Fruit fly (Drosophila melanogaster) whole organism, adult: ENCODE data around the gene Jon65Aii.
A peak's percentile ranks its signal among the peaks of the same experiment; 100 is the strongest.

Experiments
- CG11617 ChIP-seq: fragments of 200-800 bp; sonication (Bioruptor generic); optimal IDR thresholded peaks from 2 replicates; lab custom pipeline; 2017; ENCODE audit warnings: mild to moderate bottlenecking, missing biosample characterization, missing genetic modification reagents, missing genetic modification characterization
- CG12768 ChIP-seq: fragments of 200-800 bp; sonication (Bioruptor generic); optimal IDR thresholded peaks from 2 replicates; lab custom pipeline; 2017; ENCODE audit warnings: missing biosample characterization, missing genetic modification characterization, mild to moderate bottlenecking, moderate library complexity, missing genetic modification reagents
- CG14711 ChIP-seq: fragments of 200-800 bp; sonication (Bioruptor generic); optimal IDR thresholded peaks from 2 replicates; lab custom pipeline; 2018; ENCODE audit warnings: missing biosample characterization, mild to moderate bottlenecking, missing genetic modification characterization, moderate library complexity
- CG1620 ChIP-seq: fragments of 200-800 bp; sonication (Bioruptor generic); optimal IDR thresholded peaks from 2 replicates; lab custom pipeline; 2016; ENCODE audit warnings: missing biosample characterization, missing genetic modification characterization
- CG33017 ChIP-seq: fragments of 200-800 bp; sonication (Bioruptor generic); optimal IDR thresholded peaks from 2 replicates; lab custom pipeline; 2018; ENCODE audit warnings: missing biosample characterization, mild to moderate bottlenecking, missing genetic modification characterization, moderate library complexity
- CG5204 ChIP-seq: fragments of 200-800 bp; sonication (Bioruptor generic); optimal IDR thresholded peaks from 2 replicates; lab custom pipeline; 2016; ENCODE audit warnings: missing biosample characterization, missing genetic modification characterization
- CG7045 ChIP-seq: fragments of 200-800 bp; sonication (Bioruptor generic); optimal IDR thresholded peaks from 2 replicates; lab custom pipeline; 2017; ENCODE audit warnings: missing biosample characterization, mild to moderate bottlenecking, missing genetic modification characterization
- CG7101 ChIP-seq: fragments of 200-800 bp; sonication (Bioruptor generic); optimal IDR thresholded peaks from 2 replicates; lab custom pipeline; 2018; ENCODE audit warnings: missing biosample characterization, mild to moderate bottlenecking, missing genetic modification characterization, moderate library complexity
- Clk ChIP-seq: fragments of 200-800 bp; sonication (Bioruptor generic); optimal IDR thresholded peaks from 2 replicates; lab custom pipeline; 2017; ENCODE audit warnings: missing biosample characterization, missing genetic modification characterization
- Crg-1 ChIP-seq: fragments of 200-800 bp; sonication (Bioruptor generic); optimal IDR thresholded peaks from 2 replicates; lab custom pipeline; 2016; ENCODE audit warnings: missing biosample characterization, missing genetic modification characterization
- Hr96 ChIP-seq: fragments of 200-800 bp; sonication (Bioruptor generic); optimal IDR thresholded peaks from 2 replicates; lab custom pipeline; 2016; ENCODE audit warnings: missing biosample characterization, missing genetic modification characterization
- Mnt ChIP-seq: fragments of 200-800 bp; sonication (Bioruptor generic); optimal IDR thresholded peaks from 2 replicates; lab custom pipeline; 2016; ENCODE audit warnings: missing biosample characterization, mild to moderate bottlenecking, missing genetic modification characterization
- bab1 ChIP-seq: fragments of 200-800 bp; sonication (Bioruptor generic); optimal IDR thresholded peaks from 3 replicates; lab custom pipeline; 2019; ENCODE audit warnings: missing biosample characterization, mild to moderate bottlenecking, missing genetic modification characterization, moderate library complexity
- cic ChIP-seq: fragments of 200-800 bp; sonication (Bioruptor generic); optimal IDR thresholded peaks from 2 replicates; lab custom pipeline; 2017; ENCODE audit warnings: missing biosample characterization, mild to moderate bottlenecking, missing genetic modification characterization, moderate library complexity
- cnc ChIP-seq, 2 experiments: fragments of >200 bp; optimal IDR thresholded peaks; 2 replicates each; lab custom pipeline; 2017
- kay ChIP-seq: fragments of 200-800 bp; sonication (Bioruptor generic); peaks from one replicate; lab custom pipeline; 2016; ENCODE audit warnings: missing biosample characterization, missing genetic modification characterization, borderline replicate concordance
- ovo ChIP-seq: fragments of 200-800 bp; sonication (Bioruptor generic); optimal IDR thresholded peaks from 2 replicates; lab custom pipeline; 2016; ENCODE audit warnings: missing biosample characterization, missing genetic modification characterization
- pad ChIP-seq: fragments of 200-800 bp; sonication (Bioruptor generic); optimal IDR thresholded peaks from 3 replicates; lab custom pipeline; 2017; ENCODE audit warnings: missing biosample characterization, missing genetic modification characterization, mild to moderate bottlenecking, moderate library complexity, missing genetic modification reagents
- tj ChIP-seq: fragments of 200-800 bp; sonication (Bioruptor generic); optimal IDR thresholded peaks from 3 replicates; lab custom pipeline; 2017; ENCODE audit warnings: missing biosample characterization, mild to moderate bottlenecking, missing genetic modification characterization, moderate library complexity
- toe ChIP-seq: fragments of 200-800 bp; sonication (Bioruptor generic); optimal IDR thresholded peaks from 2 replicates; lab custom pipeline; 2016; ENCODE audit warnings: missing biosample characterization, missing genetic modification characterization

Jon65Aii gene

dm6 chr3L:6074975-6075692 is 23.0 kb downstream of the Jon65Aii start, which contains the start of the genes CG13295 and CG6610:
CG13295 (minus strand) TSS chr3L:6075245.
CG6610 (plus strand) TSS chr3L:6075536.
- TF ChIP-seq kay (GFP tag; lab: Kevin White, UChicago) = no peak
- peak; percentile 56 for TF ChIP-seq CG7101 (tag; lab: Kevin White, UChicago)
- TF ChIP-seq Clk (GFP tag; lab: Kevin White, UChicago) = peak; percentile 40
- peak; percentile 25 for TF ChIP-seq pad (GFP tag; lab: Kevin White, UChicago)
- peak; percentile 10 for TF ChIP-seq CG33017 (tag; lab: Kevin White, UChicago)
- TF ChIP-seq CG14711 (tag; lab: Kevin White, UChicago) = peak; percentile 23
- peak; percentile 46 for TF ChIP-seq Mnt (GFP tag; lab: Kevin White, UChicago)
- peak; percentile 32 for TF ChIP-seq CG11617 (GFP tag; lab: Kevin White, UChicago)
- peak; percentile 63 for TF ChIP-seq CG1620
- peak; percentile 1 for TF ChIP-seq cic (GFP tag; lab: Kevin White, UChicago)
- TF ChIP-seq CG5204 = peak; percentile 49
- peak; percentile 46 for TF ChIP-seq CG7045 (GFP tag; lab: Kevin White, UChicago)
- no peak for TF ChIP-seq cnc (optimal IDR thresholded peaks at IDR 0.05; lab: Kevin White, UChicago)
- TF ChIP-seq CG12768 (GFP tag; lab: Kevin White, UChicago) = peak; percentile 24
- peak; percentile 54 for TF ChIP-seq bab1 (GFP tag; lab: Kevin White, UChicago)
- peak; percentile 52 for TF ChIP-seq Crg-1
- peak; percentile 71 for TF ChIP-seq Hr96 (GFP tag; lab: Kevin White, UChicago)
- no peak for TF ChIP-seq tj
- no peak for TF ChIP-seq ovo (GFP tag; lab: Kevin White, UChicago)
- TF ChIP-seq toe (GFP tag; lab: Kevin White, UChicago) = peak; percentile 73

- TF ChIP-seq Crg-1 (no peak), ovo (GFP tag; lab: Kevin White, UChicago) (no peak), CG7101 (tag; lab: Kevin White, UChicago) (no peak), CG11617 (GFP tag; lab: Kevin White, UChicago) (no peak), CG5204 (no peak), cnc (optimal IDR thresholded peaks at IDR 0.05; lab: Kevin White, UChicago) (no peak), Clk (GFP tag; lab: Kevin White, UChicago) (no peak)
Observed at dm6 chr3L:6076429-6076828, 24.3 kb downstream of the Jon65Aii start, which contains the start of gene ssp6. ssp6 (plus strand) TSS chr3L:6076722.

dm6 chr3L:6082561-6082960 is 30.4 kb downstream of the Jon65Aii start, which contains the start of gene CG13293:
CG13293 (plus strand) TSS chr3L:6082883.
- TF ChIP-seq toe (GFP tag; lab: Kevin White, UChicago) (no peak), pad (GFP tag; lab: Kevin White, UChicago) (no peak), CG5204 (no peak), cic (GFP tag; lab: Kevin White, UChicago) (no peak), CG1620 (no peak), CG12768 (GFP tag; lab: Kevin White, UChicago) (no peak), Clk (GFP tag; lab: Kevin White, UChicago) (no peak), Crg-1 (no peak), Mnt (GFP tag; lab: Kevin White, UChicago) (no peak), tj (no peak), CG11617 (GFP tag; lab: Kevin White, UChicago) (no peak), Hr96 (GFP tag; lab: Kevin White, UChicago) (no peak), kay (GFP tag; lab: Kevin White, UChicago) (no peak), cnc (optimal IDR thresholded peaks at IDR 0.05; lab: Kevin White, UChicago) (no peak), CG33017 (tag; lab: Kevin White, UChicago) (no peak)

- peak; percentile 19 for TF ChIP-seq CG5204
- no peak for TF ChIP-seq cic (GFP tag; lab: Kevin White, UChicago)
Observed at dm6 chr3L:6084446-6084845, 32.3 kb downstream of the Jon65Aii start.

- TF ChIP-seq Clk (GFP tag; lab: Kevin White, UChicago) (no peak), CG7101 (tag; lab: Kevin White, UChicago) (no peak), cic (GFP tag; lab: Kevin White, UChicago) (no peak), Crg-1 (no peak), kay (GFP tag; lab: Kevin White, UChicago) (no peak), cnc (optimal IDR thresholded peaks at IDR 0.05; lab: Kevin White, UChicago) (no peak), CG33017 (tag; lab: Kevin White, UChicago) (no peak), tj (no peak), CG5204 (no peak), bab1 (GFP tag; lab: Kevin White, UChicago) (no peak), Mnt (GFP tag; lab: Kevin White, UChicago) (no peak), ovo (GFP tag; lab: Kevin White, UChicago) (no peak), CG14711 (tag; lab: Kevin White, UChicago) (no peak), pad (GFP tag; lab: Kevin White, UChicago) (no peak), CG7045 (GFP tag; lab: Kevin White, UChicago) (no peak), toe (GFP tag; lab: Kevin White, UChicago) (no peak), Hr96 (GFP tag; lab: Kevin White, UChicago) (no peak), CG12768 (GFP tag; lab: Kevin White, UChicago) (no peak), CG11617 (GFP tag; lab: Kevin White, UChicago) (no peak)
Observed at dm6 chr3L:6085157-6085556, 33.0 kb downstream of the Jon65Aii start.

- TF ChIP-seq tj (no peak), bab1 (GFP tag; lab: Kevin White, UChicago) (no peak), CG14711 (tag; lab: Kevin White, UChicago) (no peak), CG33017 (tag; lab: Kevin White, UChicago) (no peak), cic (GFP tag; lab: Kevin White, UChicago) (no peak), CG1620 (no peak), Hr96 (GFP tag; lab: Kevin White, UChicago) (no peak), kay (GFP tag; lab: Kevin White, UChicago) (no peak), CG12768 (GFP tag; lab: Kevin White, UChicago) (no peak), Crg-1 (no peak)
Observed at dm6 chr3L:6085988-6086387, 33.9 kb downstream of the Jon65Aii start.
